Fruit fly (Drosophila melanogaster) whole organism, prepupa: ENCODE results near the gene OdsH.

ENCODE experiments used
- Blimp-1 ChIP-seq: fragments of 200-800 bp; sonication (Bioruptor generic); optimal IDR thresholded peaks from 3 replicates; lab custom pipeline; 2017; ENCODE audit warnings: missing biosample characterization, missing genetic modification characterization, mild to moderate bottlenecking, moderate library complexity, missing genetic modification reagents
- CG10631 ChIP-seq: fragments of 200-800 bp; sonication (Bioruptor generic); optimal IDR thresholded peaks from 2 replicates; lab custom pipeline; 2016; ENCODE audit warnings: missing biosample characterization, missing genetic modification characterization
- CG10669 ChIP-seq: fragments of 200-800 bp; sonication (Bioruptor generic); optimal IDR thresholded peaks from 3 replicates; lab custom pipeline; 2018; ENCODE audit warnings: missing biosample characterization, mild to moderate bottlenecking, missing genetic modification characterization, moderate library complexity
- CG11294 ChIP-seq: fragments of 200-800 bp; sonication (Bioruptor generic); IDR thresholded peaks from 2 replicates; pipeline ENCODE4 v1.3.6; 2022; ENCODE audit warnings: missing biosample characterization, missing genetic modification characterization
- CG11762 ChIP-seq: fragments of 200-800 bp; sonication (Bioruptor generic); optimal IDR thresholded peaks from 3 replicates; lab custom pipeline; 2016; ENCODE audit warnings: missing biosample characterization, missing genetic modification characterization; ENCODE audit not compliant: insufficient read depth
- CG11902 ChIP-seq: fragments of 200-800 bp; sonication (Bioruptor generic); optimal IDR thresholded peaks from 3 replicates; lab custom pipeline; 2016; ENCODE audit warnings: missing biosample characterization, missing genetic modification characterization
- CG1621 ChIP-seq: fragments of 200-800 bp; sonication (Bioruptor generic); optimal IDR thresholded peaks from 3 replicates; lab custom pipeline; 2018; ENCODE audit warnings: missing biosample characterization, mild to moderate bottlenecking, missing genetic modification characterization
- CG3032 ChIP-seq: fragments of 200-800 bp; optimal IDR thresholded peaks from 2 replicates; lab custom pipeline; 2019; ENCODE audit warnings: missing biosample characterization, mild to moderate bottlenecking, missing genetic modification characterization, moderate library complexity
- CG31627 ChIP-seq: fragments of 200-800 bp; sonication (Bioruptor generic); optimal IDR thresholded peaks from 3 replicates; lab custom pipeline; 2016; ENCODE audit warnings: missing biosample characterization, missing genetic modification characterization
- CG32006 ChIP-seq: fragments of 200-800 bp; sonication (Bioruptor generic); optimal IDR thresholded peaks from 3 replicates; lab custom pipeline; 2017; ENCODE audit warnings: missing biosample characterization, mild to moderate bottlenecking, missing genetic modification characterization
- CG3919 ChIP-seq: fragments of 200-800 bp; sonication (Bioruptor generic); optimal IDR thresholded peaks from 3 replicates; lab custom pipeline; 2016; ENCODE audit warnings: missing biosample characterization, missing genetic modification characterization
- CG6163 ChIP-seq: fragments of 200-800 bp; sonication (Bioruptor generic); IDR thresholded peaks from 3 replicates; pipeline ENCODE4 v1.3.6; 2022; ENCODE audit warnings: missing biosample characterization, missing genetic modification characterization
- CG6276 ChIP-seq: fragments of 200-800 bp; sonication (Bioruptor generic); optimal IDR thresholded peaks from 2 replicates; lab custom pipeline; 2017; ENCODE audit warnings: missing biosample characterization, mild to moderate bottlenecking, missing genetic modification characterization
- CG6792 ChIP-seq: fragments of 200-800 bp; sonication (Bioruptor generic); optimal IDR thresholded peaks from 3 replicates; lab custom pipeline; 2016; ENCODE audit warnings: missing biosample characterization, missing genetic modification characterization
- CG6808 ChIP-seq: fragments of 200-800 bp; sonication (Bioruptor generic); optimal IDR thresholded peaks from 3 replicates; lab custom pipeline; 2017; ENCODE audit warnings: missing biosample characterization, missing genetic modification characterization, mild to moderate bottlenecking, moderate library complexity, missing genetic modification reagents
- CG6854 ChIP-seq: fragments of 200-800 bp; sonication (Bioruptor generic); optimal IDR thresholded peaks from 2 replicates; lab custom pipeline; 2017; ENCODE audit warnings: missing biosample characterization, mild to moderate bottlenecking, missing genetic modification characterization
- CG7368 ChIP-seq: fragments of 200-800 bp; sonication (Bioruptor generic); optimal IDR thresholded peaks from 3 replicates; lab custom pipeline; 2016; ENCODE audit warnings: missing biosample characterization, missing genetic modification characterization
- CG8319 ChIP-seq: fragments of 200-800 bp; sonication (Bioruptor generic); optimal IDR thresholded peaks from 3 replicates; lab custom pipeline; 2016; ENCODE audit warnings: missing biosample characterization, missing genetic modification characterization
- CG8632 ChIP-seq: fragments of 200-800 bp; sonication (Bioruptor generic); optimal IDR thresholded peaks from 3 replicates; lab custom pipeline; 2016; ENCODE audit warnings: missing biosample characterization, missing genetic modification characterization
- CG9139 ChIP-seq: fragments of 200-800 bp; sonication (Bioruptor generic); optimal IDR thresholded peaks from 3 replicates; lab custom pipeline; 2017; ENCODE audit warnings: missing biosample characterization, mild to moderate bottlenecking, missing genetic modification characterization
- Eip75B ChIP-seq: fragments of 200-800 bp; sonication (Bioruptor generic); optimal IDR thresholded peaks from 3 replicates; lab custom pipeline; 2016; ENCODE audit warnings: missing biosample characterization, missing genetic modification characterization
- Eip78C ChIP-seq: fragments of 200-800 bp; sonication (Bioruptor generic); peaks from one replicate; lab custom pipeline; 2016; ENCODE audit warnings: missing biosample characterization, missing genetic modification characterization
- Eip93F ChIP-seq: fragments of 200-800 bp; sonication (Bioruptor generic); optimal IDR thresholded peaks from 2 replicates; lab custom pipeline; 2016; ENCODE audit warnings: missing biosample characterization, mild to moderate bottlenecking, missing genetic modification characterization
- Ets21C ChIP-seq: fragments of 200-800 bp; sonication (Bioruptor generic); optimal IDR thresholded peaks from 3 replicates; lab custom pipeline; 2016; ENCODE audit warnings: missing biosample characterization, missing genetic modification characterization
- Ets96B ChIP-seq: fragments of 200-800 bp; optimal IDR thresholded peaks from 2 replicates; lab custom pipeline; 2019; ENCODE audit warnings: missing biosample characterization, mild to moderate bottlenecking, missing genetic modification characterization, moderate library complexity
- Gug ChIP-seq: fragments of 200-800 bp; sonication (Bioruptor generic); IDR thresholded peaks from 2 replicates; pipeline ENCODE4 v1.3.6; 2022; ENCODE audit warnings: missing biosample characterization, missing genetic modification characterization
- Hr38 ChIP-seq: sonication (Bioruptor generic); optimal IDR thresholded peaks from 2 replicates; lab custom pipeline; 2016; ENCODE audit warnings: missing biosample characterization, missing genetic modification characterization
- Hr39 ChIP-seq: fragments of 200-800 bp; sonication (Bioruptor generic); optimal IDR thresholded peaks from 2 replicates; lab custom pipeline; 2016; ENCODE audit warnings: missing biosample characterization, missing genetic modification characterization
- Hr4 ChIP-seq: fragments of 200-800 bp; sonication (Bioruptor generic); optimal IDR thresholded peaks from 3 replicates; lab custom pipeline; 2016; ENCODE audit warnings: missing biosample characterization, missing genetic modification characterization
- Lpt ChIP-seq: fragments of 200-800 bp; sonication (Bioruptor generic); optimal IDR thresholded peaks from 3 replicates; lab custom pipeline; 2016; ENCODE audit warnings: missing biosample characterization, missing genetic modification characterization
- Met ChIP-seq: fragments of 200-800 bp; sonication (Bioruptor generic); optimal IDR thresholded peaks from 3 replicates; lab custom pipeline; 2016; ENCODE audit warnings: missing biosample characterization, missing genetic modification characterization
- OdsH ChIP-seq: fragments of 200-800 bp; sonication (Bioruptor generic); optimal IDR thresholded peaks from 3 replicates; lab custom pipeline; 2016; ENCODE audit warnings: missing biosample characterization, missing genetic modification characterization
- Smox ChIP-seq: fragments of 200-800 bp; sonication (Bioruptor generic); optimal IDR thresholded peaks from 3 replicates; lab custom pipeline; 2016; ENCODE audit warnings: missing biosample characterization, missing genetic modification characterization
- Sox102F ChIP-seq: fragments of 200-800 bp; sonication (Bioruptor generic); optimal IDR thresholded peaks from 2 replicates; lab custom pipeline; 2016; ENCODE audit warnings: missing biosample characterization, mild to moderate bottlenecking, missing genetic modification characterization
- cyc ChIP-seq: fragments of 200-800 bp; sonication (Bioruptor generic); optimal IDR thresholded peaks from 3 replicates; lab custom pipeline; 2016; ENCODE audit warnings: missing biosample characterization, missing genetic modification characterization
- eg ChIP-seq: fragments of 200-800 bp; sonication (Bioruptor generic); IDR thresholded peaks from 3 replicates; pipeline ENCODE4 v1.3.6; 2022; ENCODE audit warnings: missing biosample characterization, missing genetic modification characterization
- esn ChIP-seq: fragments of 200-800 bp; sonication (Bioruptor generic); optimal IDR thresholded peaks from 2 replicates; lab custom pipeline; 2016; ENCODE audit warnings: missing biosample characterization, mild to moderate bottlenecking, missing genetic modification characterization, moderate library complexity
- fd59A ChIP-seq: fragments of 200-800 bp; sonication (Bioruptor generic); optimal IDR thresholded peaks from 2 replicates; lab custom pipeline; 2017; ENCODE audit warnings: missing biosample characterization, mild to moderate bottlenecking, missing genetic modification characterization, missing genetic modification reagents
- fd85E ChIP-seq: fragments of 200-800 bp; sonication (Bioruptor generic); optimal IDR thresholded peaks from 3 replicates; lab custom pipeline; 2016; ENCODE audit warnings: missing biosample characterization, missing genetic modification characterization
- fkh ChIP-seq: fragments of 200-800 bp; sonication (Bioruptor generic); optimal IDR thresholded peaks from 3 replicates; lab custom pipeline; 2017; ENCODE audit warnings: missing biosample characterization, mild to moderate bottlenecking, missing genetic modification characterization, moderate library complexity
- lz ChIP-seq: fragments of 200-800 bp; sonication (Bioruptor generic); optimal IDR thresholded peaks from 3 replicates; lab custom pipeline; 2016; ENCODE audit warnings: missing biosample characterization, missing genetic modification characterization
- net ChIP-seq: fragments of 200-800 bp; sonication (Bioruptor generic); optimal IDR thresholded peaks from 3 replicates; lab custom pipeline; 2016; ENCODE audit warnings: missing biosample characterization, missing genetic modification characterization
- pdm3 ChIP-seq: fragments of 200-800 bp; sonication (Bioruptor generic); optimal IDR thresholded peaks from 3 replicates; lab custom pipeline; 2016; ENCODE audit warnings: missing biosample characterization, missing genetic modification characterization
- salr ChIP-seq, 2 experiments: fragments of 200-800 bp; sonication (Bioruptor generic); optimal IDR thresholded peaks; 3 replicates each; lab custom pipeline; 2016 to 2018; ENCODE audit warnings: missing biosample characterization in 2 of 2, missing genetic modification characterization in 2 of 2, mild to moderate bottlenecking in 1 of 2
- ss ChIP-seq, 2 experiments: fragments of 200-800 bp; sonication (Bioruptor generic); optimal IDR thresholded peaks; 2 replicates in 1 of 2; 3 replicates in 1 of 2; lab custom pipeline; 2017 to 2018; ENCODE audit warnings: mild to moderate bottlenecking in 2 of 2, missing biosample characterization in 2 of 2, missing genetic modification characterization in 2 of 2, moderate library complexity in 1 of 2
- topi ChIP-seq: fragments of 200-800 bp; sonication (Bioruptor generic); optimal IDR thresholded peaks from 3 replicates; lab custom pipeline; 2016; ENCODE audit warnings: missing biosample characterization, missing genetic modification characterization
- vri ChIP-seq: fragments of 200-800 bp; sonication (Bioruptor generic); optimal IDR thresholded peaks from 3 replicates; lab custom pipeline; 2016; ENCODE audit warnings: missing biosample characterization, mild to moderate bottlenecking, missing genetic modification characterization

OdsH gene

dm6 chrX:17745705-17746416 is 44.9 kb upstream of the OdsH start (continued):
- TF ChIP-seq Hr39 (GFP tag; lab: Kevin White, UChicago) (peak; percentile 22), Smox (peak; percentile 52), CG6854 (GFP tag; lab: Kevin White, UChicago) (peak; percentile 33), lz (GFP tag; lab: Kevin White, UChicago) (peak; percentile 30), esn (GFP tag; lab: Kevin White, UChicago) (peak; percentile 56), CG1621 (peak; percentile 21), Eip78C (GFP tag; lab: Kevin White, UChicago) (peak; percentile 91), CG8632 (GFP tag; lab: Kevin White, UChicago) (no peak), salr (GFP tag; optimal IDR thresholded peaks at IDR 0.05; lab: Kevin White, UChicago) (peak in 1 of 2 experiments; percentile 2), CG6808 (GFP tag; lab: Kevin White, UChicago) (peak; percentile 37), vri (no peak)

- TF ChIP-seq lz (GFP tag; lab: Kevin White, UChicago) (peak; percentile 44), cyc (GFP tag; lab: Kevin White, UChicago) (peak; percentile 63), topi (peak; percentile 12), pdm3 (no peak), Met (no peak), esn (GFP tag; lab: Kevin White, UChicago) (peak; percentile 33), OdsH (GFP tag; lab: Kevin White, UChicago) (peak; percentile 29), eg (GFP tag; lab: Robert Waterston, UW) (no peak), Gug (GFP tag; lab: Robert Waterston, UW) (no peak), Lpt (GFP tag; lab: Kevin White, UChicago) (no peak), CG11762 (GFP tag; lab: Kevin White, UChicago) (no peak), CG3032 (peak; percentile 5), fkh (GFP tag; lab: Kevin White, UChicago) (peak; percentile 6), CG6163 (no peak), CG10669 (no peak), CG31627 (peak; percentile 65), CG8319 (GFP tag; lab: Kevin White, UChicago) (no peak), CG6854 (GFP tag; lab: Kevin White, UChicago) (no peak), CG10631 (GFP tag; lab: Kevin White, UChicago) (no peak), Eip93F (no peak), CG8632 (GFP tag; lab: Kevin White, UChicago) (no peak), Hr39 (GFP tag; lab: Kevin White, UChicago) (peak; percentile 58)
These were observed 39.2 kb upstream of the OdsH start for dm6 chrX:17751658-17752057.

- TF ChIP-seq Blimp-1 (GFP tag; lab: Kevin White, UChicago) (no peak), pdm3 (no peak), salr (GFP tag; optimal IDR thresholded peaks at IDR 0.05; lab: Kevin White, UChicago) (no peak), CG6276 (no peak), CG6792 (no peak), OdsH (GFP tag; lab: Kevin White, UChicago) (peak; percentile 58), Smox (peak; percentile 51), ss (GFP tag; optimal IDR thresholded peaks at IDR 0.05; lab: Kevin White, UChicago) (no peak), CG32006 (no peak), Ets21C (GFP tag; lab: Kevin White, UChicago) (no peak), CG9139 (GFP tag; lab: Kevin White, UChicago) (no peak), net (no peak), CG3919 (peak; percentile 16), Sox102F (GFP tag; lab: Kevin White, UChicago) (peak; percentile 9), CG11902 (GFP tag; lab: Kevin White, UChicago) (no peak), Hr4 (GFP tag; lab: Kevin White, UChicago) (no peak), CG10631 (GFP tag; lab: Kevin White, UChicago) (peak; percentile 32), Eip75B (GFP tag; lab: Kevin White, UChicago) (no peak), Eip93F (no peak), CG11294 (GFP tag; lab: Robert Waterston, UW) (no peak), fd85E (GFP tag; lab: Kevin White, UChicago) (no peak), CG7368 (no peak), CG10669 (peak; percentile 39), fd59A (GFP tag; lab: Kevin White, UChicago) (peak; percentile 31), Ets96B (tag; lab: Kevin White, UChicago) (peak; percentile 53), CG6854 (GFP tag; lab: Kevin White, UChicago) (no peak), CG31627 (peak; percentile 2), Hr38 (GFP tag; lab: Kevin White, UChicago) (no peak)
These were observed 35.7 kb upstream of the OdsH start for dm6 chrX:17755158-17755557.
